Worm (Caenorhabditis elegans) whole organism, L4/young adult: ENCODE data around the gene acp-2.

ENCODE experiments used
- W03F9.2 ChIP-seq: fragments of 150-350 bp; optimal IDR thresholded peaks from 2 replicates; lab custom pipeline; 2014; ENCODE audit warnings: missing biosample characterization, missing genetic modification characterization
- dao-5 ChIP-seq: sonication (generic microtip); optimal IDR thresholded peaks from 2 replicates; lab custom pipeline; 2016; ENCODE audit warnings: missing genotype, missing genetic modification characterization, moderate library complexity, missing compliant biosample characterization
- him-1 ChIP-seq: sonication (generic microtip); optimal IDR thresholded peaks from 2 replicates; lab custom pipeline; 2016; ENCODE audit warnings: missing genotype, missing genetic modification reagents, missing genetic modification characterization, missing compliant biosample characterization

DNA sequence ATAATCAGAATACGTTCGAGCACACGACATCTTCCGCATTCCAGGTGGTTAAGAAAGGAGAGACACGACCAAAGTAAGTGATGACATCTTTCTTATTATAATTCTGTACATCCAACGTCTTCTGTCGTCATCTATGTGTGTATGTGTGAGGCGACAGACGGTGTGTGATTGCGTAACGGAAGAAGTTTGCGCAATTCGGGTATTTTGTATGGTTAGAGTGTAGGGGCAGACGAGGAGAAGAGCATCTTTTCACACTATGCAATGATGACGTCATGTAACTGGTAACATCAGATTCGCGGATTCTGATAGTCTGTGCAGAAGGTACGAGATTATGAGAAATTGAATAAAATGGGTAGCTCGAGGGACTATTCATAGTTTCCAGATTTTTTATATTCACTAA, 16.8 kb downstream of the acp-2 start:
- TF ChIP-seq him-1 (no peak), W03F9.2 (tag; lab: Kevin White, UChicago) (no peak), dao-5 (tag; lab: Kevin White, UChicago) (no peak)
